Worm (Caenorhabditis elegans): Measurements from ENCODE around the gene T25B6.3.

The T25B6.3 gene

ce11 chrX:9027304-9027703 lies at the start of gene T25B6.3:
TSS of gene T25B6.3 (plus strand) at chrX:9027604.
- TF ChIP-seq aha-1 (tag) (peak; percentile 34), unc-39 (tag; optimal IDR thresholded peaks at IDR 0.05) (no peak)

DNA sequence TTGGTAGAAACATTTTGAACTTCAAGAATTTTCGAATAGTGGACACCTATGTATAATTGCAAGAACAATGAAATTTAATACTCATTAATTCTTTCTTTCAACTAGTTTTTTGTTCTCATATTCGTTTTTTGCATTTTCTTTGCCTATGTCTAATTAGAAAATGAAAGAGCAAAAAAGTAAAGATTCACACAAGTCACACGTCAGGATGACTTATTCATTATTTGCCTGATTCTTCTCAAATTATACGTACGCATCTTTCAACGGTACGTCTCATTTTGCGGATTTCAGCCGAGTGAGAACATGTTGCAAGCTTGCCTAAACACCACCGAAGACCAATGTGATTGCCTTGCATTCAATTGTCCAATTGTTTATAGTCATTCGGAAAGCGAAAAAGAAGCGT lies 46.7 kb upstream of the T25B6.3 start, which contains the start of gene nmur-1:
TSS of gene nmur-1 (plus strand) at position 301 of the 400 bp plus-strand sequence.
- TF ChIP-seq unc-62 (GFP tag; optimal IDR thresholded peaks at IDR 0.05 in 1 of 2): peak in 1 of 2 experiments; percentile 66
- TF ChIP-seq unc-62 (tag; optimal IDR thresholded peaks at IDR 0.05): no peak
- no peak for TF ChIP-seq hif-1 (tag; optimal IDR thresholded peaks at IDR 0.05)

DNA sequence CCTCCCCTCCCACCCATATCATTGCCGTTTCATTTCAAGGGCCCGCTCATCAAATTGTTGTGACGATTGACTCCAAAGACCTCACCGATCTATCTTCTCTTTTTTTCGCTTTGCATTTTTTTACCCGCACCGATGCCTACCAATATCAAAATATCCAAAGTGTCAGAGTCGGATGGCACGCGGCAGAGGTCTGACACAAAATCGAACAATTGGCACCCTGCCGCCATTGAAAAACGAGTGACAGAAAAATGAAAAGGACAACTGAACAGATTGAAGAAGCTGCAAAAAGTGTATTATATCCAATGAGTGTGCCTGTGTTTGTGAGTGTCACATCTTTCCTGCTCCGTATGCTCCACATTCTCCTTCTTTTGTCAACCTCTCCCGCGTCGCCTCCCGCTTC lies 41.0 kb upstream of the T25B6.3 start:
- no peak for TF ChIP-seq nhr-41 (GFP tag; IDR thresholded peaks at IDR 0.05)
- peak; percentile 9 for TF ChIP-seq nhr-28 (tag; optimal IDR thresholded peaks at IDR 0.05)
- peak in 1 of 2 experiments; percentile 51 for TF ChIP-seq daf-16 (GFP tag; optimal IDR thresholded peaks at IDR 0.05)
- no peak for TF ChIP-seq daf-16 (tag; optimal IDR thresholded peaks at IDR 0.05)
- no peak for TF ChIP-seq dmd-8 (GFP tag; IDR thresholded peaks at IDR 0.05)
- TF ChIP-seq nhr-11 (tag; optimal IDR thresholded peaks at IDR 0.05): peak; percentile 78
- 0 out of 2 replicates have a peak, but pooled peaks have one; percentile 52 for TF ChIP-seq nhr-42 (GFP tag; IDR thresholded peaks at IDR 0.05)
- TF ChIP-seq aha-1 (tag): peak; percentile 49

DNA sequence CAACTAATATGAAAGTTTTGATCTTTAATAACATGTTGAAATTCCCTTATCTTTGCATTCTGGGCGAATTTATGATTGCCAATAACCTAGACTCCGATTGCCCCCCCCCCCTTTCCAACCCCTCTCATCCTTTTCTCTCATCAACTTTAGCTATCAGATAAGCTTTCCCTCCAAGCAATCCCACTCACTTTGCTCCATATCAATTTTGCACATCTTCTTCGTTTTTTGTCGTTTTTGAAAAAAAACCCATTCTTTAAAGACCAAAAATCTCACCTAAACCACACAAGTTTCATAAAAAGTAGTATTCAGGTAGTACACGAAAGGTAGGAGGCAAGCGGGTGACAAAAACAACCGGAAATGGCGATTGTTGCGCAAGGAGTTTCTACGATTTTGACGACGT lies 39.6 kb upstream of the T25B6.3 start, which contains the start of gene twk-18:
TSS of gene twk-18 (plus strand) at position 301 of the 400 bp plus-strand sequence.
- TF ChIP-seq ZK337.2 (GFP tag; IDR thresholded peaks at IDR 0.05) (no peak), ceh-82 (tag; optimal IDR thresholded peaks at IDR 0.05) (no peak), nhr-42 (GFP tag; IDR thresholded peaks at IDR 0.05) (no peak), jun-1 (tag; optimal IDR thresholded peaks at IDR 0.05) (no peak)

- no peak for TF ChIP-seq snpc-1.2 (GFP tag; IDR thresholded peaks at IDR 0.05)
- peak; percentile 50 for TF ChIP-seq nhr-28 (tag; optimal IDR thresholded peaks at IDR 0.05)
- TF ChIP-seq T26A8.4 (GFP tag; IDR thresholded peaks at IDR 0.05): no peak
- TF ChIP-seq daf-16 (GFP tag; optimal IDR thresholded peaks at IDR 0.05): no peak
- peak; percentile 70 for TF ChIP-seq daf-16 (tag; optimal IDR thresholded peaks at IDR 0.05)
Measured at ce11 chrX:8991856-8992456, 35.4 kb upstream of the T25B6.3 start, which contains the start of gene C24A3.4. TSS of gene C24A3.4 (plus strand) at chrX:8992406.

DNA sequence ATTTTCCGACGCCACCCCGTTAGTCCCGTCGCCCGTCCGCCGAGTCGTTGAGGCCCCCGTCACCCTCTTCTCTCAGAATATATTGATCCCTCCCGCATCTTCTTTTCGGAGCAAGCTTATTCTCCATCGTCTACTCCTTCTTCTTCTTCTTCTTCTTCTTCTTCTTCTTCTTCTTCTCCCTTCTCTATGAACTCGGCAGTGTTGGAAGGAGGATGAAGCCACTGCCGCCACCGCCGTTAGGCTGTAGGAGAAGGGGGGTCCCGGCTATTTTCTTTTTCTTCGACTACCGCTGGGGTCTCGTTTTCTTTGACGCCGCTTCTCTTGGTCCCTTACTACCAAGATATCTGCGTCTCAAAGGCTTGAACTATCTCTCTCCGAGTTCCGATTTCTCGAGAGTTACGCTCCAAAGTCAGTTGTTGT lies 31.9 kb upstream of the T25B6.3 start:
- TF ChIP-seq ztf-7 (tag; optimal IDR thresholded peaks at IDR 0.05) (no peak), hlh-30 (tag; optimal IDR thresholded peaks at IDR 0.05; ENCODE audit: insufficient read depth) (no peak), egl-43 (GFP tag; IDR thresholded peaks at IDR 0.05) (peak; percentile 66), mes-2 (tag; optimal IDR thresholded peaks at IDR 0.05; ENCODE audit: poor library complexity, severe bottlenecking) (no peak), gei-8 (GFP tag; optimal IDR thresholded peaks at IDR 0.05) (peak; percentile 8), T26A8.4 (GFP tag; IDR thresholded peaks at IDR 0.05) (no peak), mdl-1 (tag; optimal IDR thresholded peaks at IDR 0.05) (peak in 1 of 2 experiments; percentile 5), hlh-11 (tag; optimal IDR thresholded peaks at IDR 0.05) (peak; percentile 46), ztf-11 (tag; optimal IDR thresholded peaks at IDR 0.05) (no peak), hmg-1.1 (GFP tag; IDR thresholded peaks at IDR 0.05) (peak; percentile 75), saeg-2 (GFP tag; IDR thresholded peaks at IDR 0.05) (no peak), set-16 (GFP tag; IDR thresholded peaks at IDR 0.05) (peak; percentile 82), lsy-2 (tag; optimal IDR thresholded peaks at IDR 0.05) (peak in 1 of 2 experiments; percentile 23), dmd-6 (GFP tag; IDR thresholded peaks at IDR 0.05) (no peak), daf-16 (GFP tag; optimal IDR thresholded peaks at IDR 0.05) (peak in 1 of 2 experiments; percentile 34), daf-16 (tag; optimal IDR thresholded peaks at IDR 0.05) (no peak), hif-1 (tag; optimal IDR thresholded peaks at IDR 0.05) (peak in 1 of 2 experiments; percentile 8), fkh-10 (GFP tag; optimal IDR thresholded peaks at IDR 0.05) (peak; percentile 40), ceh-20 (GFP tag; IDR thresholded peaks at IDR 0.05) (0 out of 2 replicates have a peak, but pooled peaks have one; percentile 32), mep-1 (tag; optimal IDR thresholded peaks at IDR 0.05) (peak; percentile 60), aha-1 (tag) (peak; percentile 36), F37D6.2 (tag; optimal IDR thresholded peaks at IDR 0.05) (peak; percentile 63), nhr-48 (tag; optimal IDR thresholded peaks at IDR 0.05) (no peak), pha-4 (GFP tag; IDR thresholded peaks at IDR 0.05) (peak; percentile 14; the same call in 1 of the 2 replicates), pha-4 (tag; optimal IDR thresholded peaks at IDR 0.05) (no peak), rbr-2 (tag; optimal IDR thresholded peaks at IDR 0.05) (peak; percentile 61), zag-1 (tag; optimal IDR thresholded peaks at IDR 0.05) (no peak), nhr-10 (tag; optimal IDR thresholded peaks at IDR 0.05) (no peak)
